Worm (Caenorhabditis elegans): ENCODE data around the gene unc-105.

DNA sequence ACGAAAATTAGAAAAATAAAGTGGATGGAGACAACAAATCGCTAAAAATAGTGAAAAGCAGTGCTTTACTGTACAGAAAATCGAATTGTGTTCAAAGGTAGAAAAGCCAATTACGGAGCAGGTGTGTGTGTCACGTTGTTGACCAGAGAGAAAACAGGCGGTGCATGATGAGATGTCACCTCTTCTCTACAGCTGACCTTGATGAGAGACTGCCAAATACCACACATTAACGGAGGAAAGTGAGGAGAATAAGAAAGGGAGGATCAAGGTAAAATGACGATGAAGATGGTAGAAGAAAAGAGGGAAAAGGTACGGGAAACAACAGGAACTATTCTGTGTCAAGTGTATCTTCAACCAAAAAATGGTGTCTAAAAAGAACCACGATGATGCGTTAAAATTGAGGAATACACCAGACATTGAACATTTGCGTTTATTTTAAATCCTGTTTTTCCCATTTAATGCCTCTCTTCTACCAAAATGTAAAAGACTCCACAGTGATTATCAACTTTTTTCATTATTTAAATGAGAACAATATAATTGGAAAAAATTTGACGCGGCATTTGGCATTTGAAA lies 17.0 kb upstream of the unc-105 start:
- TF ChIP-seq lir-1 (GFP tag; conservative IDR thresholded peaks at IDR 0.05) (no peak), madf-10 (tag; optimal IDR thresholded peaks at IDR 0.05) (no peak), hsf-1 (GFP tag; IDR thresholded peaks at IDR 0.05) (no peak)

All from whole organism, young adult.